Worm (Caenorhabditis elegans) whole organism, mixed stage, embryonic: ENCODE measurements around the gene ZK622.1.

ENCODE experiments used
- blmp-1 ChIP-seq: fragments of 150-350 bp; optimal IDR thresholded peaks from 2 replicates; lab custom pipeline; 2014; ENCODE audit warnings: missing biosample characterization, missing genetic modification characterization
- drap-1 ChIP-seq: fragments of 200-800 bp; sonication (Bioruptor generic); optimal IDR thresholded peaks from 3 replicates; lab custom pipeline; 2018; ENCODE audit warnings: mild to moderate bottlenecking, missing genetic modification characterization, missing compliant biosample characterization
- elt-1 ChIP-seq: sonication (generic microtip); optimal IDR thresholded peaks from 2 replicates; lab custom pipeline; 2017; ENCODE audit warnings: missing genetic modification characterization, mild to moderate bottlenecking, missing compliant biosample characterization, antibody characterized with exemption, moderate library complexity, borderline replicate concordance; ENCODE audit not compliant: insufficient read depth
- elt-3 ChIP-seq: fragments of 150-350 bp; optimal IDR thresholded peaks from 2 replicates; lab custom pipeline; 2014; ENCODE audit warnings: missing biosample characterization, missing genetic modification characterization
- lin-32 ChIP-seq: fragments of 200-800 bp; sonication (Bioruptor generic); optimal IDR thresholded peaks from 2 replicates; lab custom pipeline; 2018; ENCODE audit warnings: mild to moderate bottlenecking, missing genetic modification characterization, missing compliant biosample characterization
- mls-2 ChIP-seq: sonication (generic microtip); optimal IDR thresholded peaks from 2 replicates; lab custom pipeline; 2016; ENCODE audit warnings: mild to moderate bottlenecking, missing genetic modification characterization, moderate library complexity, missing compliant biosample characterization
- nhr-2 ChIP-seq: fragments of 150-350 bp; optimal IDR thresholded peaks from 2 replicates; lab custom pipeline; 2014; ENCODE audit warnings: missing biosample characterization, missing genetic modification characterization
- unc-39 ChIP-seq: fragments of 150-350 bp; optimal IDR thresholded peaks from 2 replicates; lab custom pipeline; 2014; ENCODE audit warnings: missing biosample characterization, missing genetic modification characterization
- zip-8 ChIP-seq: fragments of 150-350 bp; optimal IDR thresholded peaks from 2 replicates; lab custom pipeline; 2014; ENCODE audit warnings: missing biosample characterization, missing genetic modification characterization
- ztf-11 ChIP-seq: fragments of 150-350 bp; optimal IDR thresholded peaks from 2 replicates; lab custom pipeline; 2014; ENCODE audit warnings: missing biosample characterization, missing genetic modification characterization

The ZK622.1 gene

ce11 chrII:5344775-5345174 lies 51.2 kb downstream of the ZK622.1 start, which contains the start of gene F09E5.14:
Gene F09E5.14, minus strand, starts transcription at chrII:5344875.
- TF ChIP-seq zip-8 (no peak), lin-32 (GFP tag; lab: Kevin White, UChicago) (no peak), mls-2 (tag; lab: Kevin White, UChicago) (no peak), elt-3 (tag; lab: Kevin White, UChicago) (no peak), drap-1 (GFP tag; lab: Kevin White, UChicago) (no peak), nhr-2 (no peak), elt-1 (tag; lab: Kevin White, UChicago) (no peak), ztf-11 (tag; lab: Kevin White, UChicago) (no peak), blmp-1 (tag; lab: Kevin White, UChicago) (no peak), unc-39 (no peak)
